Worm (Caenorhabditis elegans) whole organism, late embryonic: ENCODE measurements around the gene D1054.18.

Experiments
- C08G9.2 ChIP-seq: sonication (generic microtip); optimal IDR thresholded peaks from 2 replicates; lab custom pipeline; 2016; ENCODE audit warnings: mild to moderate bottlenecking, missing genetic modification characterization, moderate library complexity, missing compliant biosample characterization
- F13H6.1 ChIP-seq: sonication (generic microtip); optimal IDR thresholded peaks from 2 replicates; lab custom pipeline; 2016; ENCODE audit warnings: missing genetic modification characterization, missing compliant biosample characterization
- Y22D7AL.16 ChIP-seq: sonication (generic microtip); optimal IDR thresholded peaks from 2 replicates; lab custom pipeline; 2016; ENCODE audit warnings: missing genetic modification characterization, missing compliant biosample characterization
- ama-1 ChIP-seq: fragments of 150-350 bp; optimal IDR thresholded peaks from 2 replicates; lab custom pipeline; 2014
- ceh-18 ChIP-seq: sonication (generic microtip); optimal IDR thresholded peaks from 2 replicates; lab custom pipeline; 2016; ENCODE audit warnings: missing genetic modification characterization, missing compliant biosample characterization
- ceh-19 ChIP-seq: fragments of 200-800 bp; sonication (Bioruptor generic); optimal IDR thresholded peaks from 2 replicates; lab custom pipeline; 2018; ENCODE audit warnings: mild to moderate bottlenecking, missing genetic modification characterization, missing compliant biosample characterization
- ceh-2 ChIP-seq: sonication (generic microtip); optimal IDR thresholded peaks from 2 replicates; lab custom pipeline; 2016; ENCODE audit warnings: missing genotype, missing genetic modification characterization, missing compliant biosample characterization
- ceh-24 ChIP-seq: sonication (generic microtip); optimal IDR thresholded peaks from 2 replicates; lab custom pipeline; 2016; ENCODE audit warnings: mild to moderate bottlenecking, missing genetic modification characterization, missing compliant biosample characterization
- ceh-31 ChIP-seq: sonication (generic microtip); optimal IDR thresholded peaks from 2 replicates; lab custom pipeline; 2016; ENCODE audit warnings: missing genetic modification characterization, missing compliant biosample characterization
- ceh-45 ChIP-seq: fragments of 200-800 bp; sonication (Bioruptor generic); IDR thresholded peaks from 2 replicates; pipeline ENCODE4 v1.3.6; 2022; ENCODE audit warnings: missing genetic modification reagents, missing genetic modification characterization, missing compliant biosample characterization
- ceh-48 ChIP-seq: sonication (generic microtip); optimal IDR thresholded peaks from 2 replicates; lab custom pipeline; 2016; ENCODE audit warnings: missing genetic modification characterization, inconsistent platforms, missing compliant biosample characterization
- dmd-4 ChIP-seq: sonication (generic microtip); optimal IDR thresholded peaks from 2 replicates; lab custom pipeline; 2016; ENCODE audit warnings: borderline replicate concordance, missing genetic modification characterization, missing compliant biosample characterization
- dve-1 ChIP-seq: sonication (generic microtip); optimal IDR thresholded peaks from 2 replicates; lab custom pipeline; 2017; ENCODE audit warnings: antibody characterized with exemption, mild to moderate bottlenecking, missing genetic modification characterization, missing compliant biosample characterization
- elt-2 ChIP-seq: sonication (generic microtip); optimal IDR thresholded peaks from 2 replicates; lab custom pipeline; 2016; ENCODE audit warnings: missing genetic modification reagents, missing genetic modification characterization, missing compliant biosample characterization
- elt-4 ChIP-seq: sonication (generic microtip); optimal IDR thresholded peaks from 2 replicates; lab custom pipeline; 2016; ENCODE audit warnings: missing genetic modification characterization, missing compliant biosample characterization
- fkh-6 ChIP-seq: sonication (generic microtip); optimal IDR thresholded peaks from 2 replicates; lab custom pipeline; 2016; ENCODE audit warnings: missing genetic modification characterization, missing compliant biosample characterization
- gmeb-2 ChIP-seq: sonication (generic microtip); optimal IDR thresholded peaks from 2 replicates; lab custom pipeline; 2016; ENCODE audit warnings: missing genetic modification characterization, inconsistent platforms, missing compliant biosample characterization
- hlh-13 ChIP-seq: fragments of 200-800 bp; sonication (Bioruptor generic); optimal IDR thresholded peaks from 2 replicates; lab custom pipeline; 2018; ENCODE audit warnings: mild to moderate bottlenecking, missing genetic modification characterization, missing compliant biosample characterization
- hlh-6 ChIP-seq: sonication (generic microtip); optimal IDR thresholded peaks from 2 replicates; lab custom pipeline; 2016; ENCODE audit warnings: missing genotype, missing genetic modification characterization, missing compliant biosample characterization
- hlh-8 ChIP-seq: sonication (generic microtip); optimal IDR thresholded peaks from 2 replicates; lab custom pipeline; 2016; ENCODE audit warnings: missing genotype, missing genetic modification characterization, missing compliant biosample characterization
- lim-6 ChIP-seq: sonication (generic microtip); optimal IDR thresholded peaks from 2 replicates; lab custom pipeline; 2016; ENCODE audit warnings: missing genetic modification characterization, missing compliant biosample characterization
- madf-2 ChIP-seq: sonication (generic microtip); optimal IDR thresholded peaks from 2 replicates; lab custom pipeline; 2017; ENCODE audit warnings: missing genetic modification characterization, missing compliant biosample characterization
- nhr-232 ChIP-seq: sonication (generic microtip); optimal IDR thresholded peaks from 2 replicates; lab custom pipeline; 2016; ENCODE audit warnings: missing genetic modification characterization, missing compliant biosample characterization
- npax-4 ChIP-seq: sonication (generic microtip); optimal IDR thresholded peaks from 2 replicates; lab custom pipeline; 2016; ENCODE audit warnings: missing genetic modification characterization, missing compliant biosample characterization
- odd-2 ChIP-seq: sonication (generic microtip); optimal IDR thresholded peaks from 2 replicates; lab custom pipeline; 2017; ENCODE audit warnings: antibody characterized with exemption, mild to moderate bottlenecking, missing genetic modification characterization, missing compliant biosample characterization
- pag-3 ChIP-seq: sonication (generic microtip); optimal IDR thresholded peaks from 2 replicates; lab custom pipeline; 2016; ENCODE audit warnings: missing compliant biosample characterization, missing genetic modification characterization, borderline replicate concordance
- pqm-1 ChIP-seq: sonication (generic microtip); optimal IDR thresholded peaks from 2 replicates; lab custom pipeline; 2016; ENCODE audit warnings: missing genetic modification characterization, missing compliant biosample characterization
- ref-2 ChIP-seq: sonication (generic microtip); optimal IDR thresholded peaks from 2 replicates; lab custom pipeline; 2016; ENCODE audit warnings: missing genetic modification characterization, missing compliant biosample characterization
- sox-2 ChIP-seq: fragments of 200-800 bp; sonication (Bioruptor generic); IDR thresholded peaks from 2 replicates; pipeline ENCODE4 v1.3.6; 2022; ENCODE audit warnings: missing genetic modification reagents, missing genetic modification characterization, missing compliant biosample characterization
- sox-4 ChIP-seq: sonication (generic microtip); optimal IDR thresholded peaks from 2 replicates; lab custom pipeline; 2017; ENCODE audit warnings: mild to moderate bottlenecking, missing genetic modification characterization, inconsistent platforms, missing compliant biosample characterization
- syd-9 ChIP-seq: sonication (generic microtip); optimal IDR thresholded peaks from 2 replicates; lab custom pipeline; 2016; ENCODE audit warnings: mild to moderate bottlenecking, missing genetic modification characterization, moderate library complexity, missing compliant biosample characterization
- unc-42 ChIP-seq: sonication (generic microtip); optimal IDR thresholded peaks from 2 replicates; lab custom pipeline; 2016; ENCODE audit warnings: missing genotype, missing genetic modification characterization, missing compliant biosample characterization
- unc-55 ChIP-seq: sonication (generic microtip); optimal IDR thresholded peaks from 2 replicates; lab custom pipeline; 2017; ENCODE audit warnings: missing biosample characterization, missing genetic modification reagents, missing genetic modification characterization
- unc-86 ChIP-seq: sonication (generic microtip); optimal IDR thresholded peaks from 2 replicates; lab custom pipeline; 2016; ENCODE audit warnings: missing genetic modification characterization, missing compliant biosample characterization
- zip-5 ChIP-seq: sonication (generic microtip); optimal IDR thresholded peaks from 2 replicates; lab custom pipeline; 2016; ENCODE audit warnings: missing genetic modification characterization, missing compliant biosample characterization
- ztf-16 ChIP-seq: sonication (generic microtip); optimal IDR thresholded peaks from 2 replicates; lab custom pipeline; 2017; ENCODE audit warnings: missing genetic modification characterization, missing compliant biosample characterization

D1054.18 gene

DNA sequence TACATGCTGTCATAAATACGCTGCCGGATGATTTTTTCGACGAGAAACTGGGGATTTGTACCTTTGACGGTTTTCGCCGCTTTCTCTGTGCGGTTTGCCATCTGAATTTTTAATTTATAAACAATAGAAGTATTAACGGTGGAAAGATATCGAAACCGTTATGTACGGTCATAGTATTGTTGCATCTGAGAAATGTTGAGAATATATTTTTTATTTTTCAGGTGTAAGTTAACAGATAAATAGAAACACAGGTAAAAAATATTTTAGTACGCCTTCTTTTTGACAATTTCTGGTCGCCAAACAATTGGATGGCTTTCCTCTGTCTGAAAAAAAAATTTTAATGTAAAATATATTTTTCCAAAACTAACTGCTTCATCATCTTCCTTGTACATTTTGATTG, 4.9 kb upstream of the D1054.18 start, which contains the start of gene prp-38:
TSS of gene prp-38 (minus strand) at position 101 of the 400 bp plus-strand sequence.
- TF ChIP-seq C08G9.2 (tag; lab: Kevin White, UChicago) (no peak), nhr-232 (tag; lab: Kevin White, UChicago) (no peak), dmd-4 (no peak), ceh-31 (tag; lab: Kevin White, UChicago) (no peak), gmeb-2 (tag; lab: Kevin White, UChicago) (no peak)
- TF ChIP-seq, all 69 proteins: peak for 0

- no peak for TF ChIP-seq pag-3 (tag; lab: Kevin White, UChicago)
- no peak for TF ChIP-seq syd-9 (tag; lab: Kevin White, UChicago)
- no peak for TF ChIP-seq sox-4
- TF ChIP-seq ceh-2 (tag; lab: Kevin White, UChicago), result no peak
- TF ChIP-seq ceh-48 (tag; lab: Kevin White, UChicago), result no peak
- no peak for TF ChIP-seq ceh-19
- TF ChIP-seq F13H6.1 (tag; lab: Kevin White, UChicago), result no peak
- TF ChIP-seq odd-2 (tag; lab: Kevin White, UChicago), result no peak
- no peak for TF ChIP-seq ama-1 (lab: Kevin White, UChicago)
- TF ChIP-seq hlh-8, result no peak
- no peak for TF ChIP-seq hlh-6 (tag; lab: Kevin White, UChicago)
- TF ChIP-seq dve-1 (tag; lab: Kevin White, UChicago), result no peak
- no peak for TF ChIP-seq npax-4 (tag; lab: Kevin White, UChicago)
- no peak for TF ChIP-seq zip-5 (tag; lab: Kevin White, UChicago)
- TF ChIP-seq ztf-16 (tag; lab: Kevin White, UChicago), result no peak
- TF ChIP-seq elt-4 (tag; lab: Kevin White, UChicago), result no peak
- no peak for TF ChIP-seq unc-55 (GFP tag; lab: Kevin White, UChicago)
- TF ChIP-seq sox-2, result no peak
- no peak for TF ChIP-seq hlh-13 (GFP tag; lab: Kevin White, UChicago)
- no peak for TF ChIP-seq madf-2 (tag; lab: Kevin White, UChicago)
Measured at ce11 chrV:10804374-10804773, 3.4 kb upstream of the D1054.18 start, which contains the start of gene secs-1. Gene secs-1 (minus strand): TSS chrV:10804474.

- TF ChIP-seq sox-2 (no peak), ceh-24 (tag; lab: Kevin White, UChicago) (no peak), elt-2 (tag; lab: Kevin White, UChicago) (peak; percentile 46), nhr-232 (tag; lab: Kevin White, UChicago) (no peak), zip-5 (tag; lab: Kevin White, UChicago) (no peak), unc-86 (tag; lab: Kevin White, UChicago) (no peak), Y22D7AL.16 (tag; lab: Kevin White, UChicago) (no peak)
Measured at ce11 chrV:10802060-10802459, 1.1 kb upstream of the D1054.18 start.

DNA sequence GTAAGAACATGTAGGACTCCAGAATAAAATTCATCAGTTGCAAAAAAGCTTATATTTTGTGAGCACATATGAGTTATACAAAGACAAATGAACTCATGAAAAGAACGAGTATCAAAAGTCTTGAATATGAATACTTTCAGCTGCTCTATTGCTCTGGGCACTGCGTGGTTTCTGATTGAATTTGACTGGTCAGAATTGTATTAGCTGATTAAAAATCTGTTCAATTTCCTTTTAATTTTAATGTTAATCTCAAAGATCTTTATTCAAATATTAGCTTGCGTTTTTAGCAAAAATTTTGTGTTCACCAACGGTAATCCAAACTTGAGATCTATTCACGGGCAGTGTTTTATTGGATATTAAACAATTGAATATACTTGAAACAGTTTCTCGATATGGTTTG, 2.9 kb downstream of the D1054.18 start, which contains the start of gene srh-184:
TSS of gene srh-184 (minus strand) at position 101 of the 400 bp plus-strand sequence.
- TF ChIP-seq ceh-18 (no peak), pqm-1 (no peak), fkh-6 (tag; lab: Kevin White, UChicago) (no peak), gmeb-2 (tag; lab: Kevin White, UChicago) (no peak), lim-6 (tag; lab: Kevin White, UChicago) (no peak), ceh-45 (no peak), npax-4 (tag; lab: Kevin White, UChicago) (no peak), unc-42 (tag; lab: Kevin White, UChicago) (no peak), ceh-31 (tag; lab: Kevin White, UChicago) (no peak), ref-2 (tag; lab: Kevin White, UChicago) (no peak), unc-86 (tag; lab: Kevin White, UChicago) (no peak), hlh-8 (no peak), dve-1 (tag; lab: Kevin White, UChicago) (no peak)
